Worm (Caenorhabditis elegans) whole organism, young adult: ENCODE data around the gene cnc-9.
A peak's percentile ranks its signal among the peaks of the same experiment; 100 is the strongest.

ENCODE experiments used
- B0019.2 ChIP-seq: fragments of 200-800 bp; sonication (Bioruptor generic); conservative IDR thresholded peaks from 2 replicates; pipeline ENCODE4 v1.3.6; 2022; ENCODE audit warnings: missing genetic modification reagents, missing genetic modification characterization, missing compliant biosample characterization
- C06A6.2 ChIP-seq: fragments of 200-800 bp; sonication (Bioruptor generic); conservative IDR thresholded peaks from 2 replicates; pipeline ENCODE4 v1.3.6; 2022; ENCODE audit warnings: missing genetic modification characterization, missing compliant biosample characterization
- D2030.7 ChIP-seq: fragments of 200-800 bp; sonication (Bioruptor generic); IDR thresholded peaks from 2 replicates; pipeline ENCODE4 v1.3.6; 2022; ENCODE audit warnings: missing genetic modification reagents, missing genetic modification characterization, missing compliant biosample characterization
- F22D6.2 ChIP-seq: sonication (generic microtip); optimal IDR thresholded peaks from 2 replicates; lab custom pipeline; 2016; ENCODE audit warnings: mild to moderate bottlenecking, missing genetic modification characterization, missing compliant biosample characterization
- F39B2.1 ChIP-seq: fragments of 200-800 bp; sonication (Bioruptor generic); IDR thresholded peaks from 2 replicates; pipeline ENCODE4 v1.3.6; 2022; ENCODE audit warnings: missing genetic modification reagents, missing genetic modification characterization, missing compliant biosample characterization
- K11D2.4 ChIP-seq: fragments of 200-800 bp; sonication (Bioruptor generic); IDR thresholded peaks from 2 replicates; pipeline ENCODE4 v1.3.6; 2022; ENCODE audit warnings: missing genetic modification reagents, missing genetic modification characterization, missing compliant biosample characterization
- Y53G8AR.9 ChIP-seq: fragments of 200-800 bp; sonication (Bioruptor generic); conservative IDR thresholded peaks from 2 replicates; pipeline ENCODE4 v1.3.6; 2022; ENCODE audit warnings: missing genetic modification reagents, missing genetic modification characterization, missing compliant biosample characterization
- ZK185.1 ChIP-seq: sonication (generic microtip); optimal IDR thresholded peaks from 2 replicates; lab custom pipeline; 2016; ENCODE audit warnings: mild to moderate bottlenecking, missing genetic modification characterization, missing compliant biosample characterization; ENCODE audit not compliant: poor library complexity, severe bottlenecking
- ama-1 ChIP-seq, 3 experiments: fragments of 150-350 bp in 1 of 3; sonication (generic microtip) in 2 of 3; optimal IDR thresholded peaks; 2 replicates each; lab custom pipeline; 2014 to 2018; ENCODE audit warnings: missing biosample characterization in 2 of 3, missing genetic modification characterization in 2 of 3, missing genetic modification reagents in 2 of 3
- aptf-2 ChIP-seq: fragments of 200-800 bp; sonication (Bioruptor generic); conservative IDR thresholded peaks from 2 replicates; pipeline ENCODE4 v1.3.6; 2022; ENCODE audit warnings: missing genetic modification reagents, missing genetic modification characterization, missing compliant biosample characterization
- aptf-3 ChIP-seq: fragments of 200-800 bp; sonication (Bioruptor generic); IDR thresholded peaks from 2 replicates; pipeline ENCODE4 v1.3.6; 2022; ENCODE audit warnings: missing genetic modification characterization, missing compliant biosample characterization
- atf-7 ChIP-seq: sonication (generic microtip); optimal IDR thresholded peaks from 2 replicates; lab custom pipeline; 2017; ENCODE audit warnings: mild to moderate bottlenecking, missing genetic modification characterization, missing compliant biosample characterization
- attf-3 ChIP-seq: fragments of 200-800 bp; sonication (Bioruptor generic); conservative IDR thresholded peaks from 2 replicates; pipeline ENCODE4 v1.3.6; 2022; ENCODE audit warnings: missing genetic modification reagents, missing genetic modification characterization, missing compliant biosample characterization
- attf-6 ChIP-seq: fragments of 200-800 bp; sonication (Bioruptor generic); IDR thresholded peaks from 2 replicates; pipeline ENCODE4 v1.3.6; 2022; ENCODE audit warnings: missing genetic modification reagents, missing genetic modification characterization, missing compliant biosample characterization
- bed-1 ChIP-seq: fragments of 200-800 bp; sonication (Bioruptor generic); IDR thresholded peaks from 2 replicates; pipeline ENCODE4 v1.3.6; 2022; ENCODE audit warnings: missing genetic modification reagents, missing genetic modification characterization, missing compliant biosample characterization
- bed-2 ChIP-seq: fragments of 200-800 bp; sonication (Bioruptor generic); IDR thresholded peaks from 2 replicates; pipeline ENCODE4 v1.3.6; 2022; ENCODE audit warnings: missing genetic modification reagents, missing genetic modification characterization, missing compliant biosample characterization
- ccch-3 ChIP-seq: fragments of 200-800 bp; sonication (Bioruptor generic); optimal IDR thresholded peaks from 2 replicates; lab custom pipeline; 2018; ENCODE audit warnings: mild to moderate bottlenecking, missing genetic modification characterization, missing compliant biosample characterization
- cebp-1 ChIP-seq, 2 experiments: fragments of 200-800 bp in 1 of 2; sonication (Bioruptor generic) in 1 of 2; sonication (generic microtip) in 1 of 2; IDR thresholded peaks in 1 of 2; optimal IDR thresholded peaks in 1 of 2; 2 replicates each; pipeline versions ENCODE4 v1.3.6 to Lab custom; 2017 to 2022; ENCODE audit warnings: missing compliant biosample characterization in 2 of 2, missing genetic modification characterization in 2 of 2, mild to moderate bottlenecking in 1 of 2, missing genetic modification reagents in 1 of 2, moderate library complexity in 1 of 2
- ceh-58 ChIP-seq: fragments of 200-800 bp; sonication (Bioruptor generic); IDR thresholded peaks from 2 replicates; pipeline ENCODE4 v1.3.6; 2022; ENCODE audit warnings: missing genetic modification characterization, missing compliant biosample characterization
- ceh-79 ChIP-seq: sonication (generic microtip); optimal IDR thresholded peaks from 2 replicates; lab custom pipeline; 2017; ENCODE audit warnings: mild to moderate bottlenecking, missing genetic modification characterization, missing compliant biosample characterization
- chd-7 ChIP-seq: sonication (generic microtip); optimal IDR thresholded peaks from 2 replicates; lab custom pipeline; 2016; ENCODE audit warnings: mild to moderate bottlenecking, missing genetic modification characterization, moderate library complexity, missing compliant biosample characterization
- dox-1 ChIP-seq: fragments of 200-800 bp; sonication (Bioruptor generic); IDR thresholded peaks from 2 replicates; pipeline ENCODE4 v1.3.6; 2022; ENCODE audit warnings: missing genetic modification reagents, missing genetic modification characterization, missing compliant biosample characterization
- egrh-3 ChIP-seq: fragments of 200-800 bp; sonication (Bioruptor generic); IDR thresholded peaks from 2 replicates; pipeline ENCODE4 v1.3.6; 2022; ENCODE audit warnings: missing genetic modification reagents, missing genetic modification characterization, missing compliant biosample characterization
- ekl-4 ChIP-seq: fragments of 200-800 bp; sonication (Bioruptor generic); IDR thresholded peaks from 2 replicates; pipeline ENCODE4 v1.3.6; 2022; ENCODE audit warnings: missing genetic modification reagents, missing genetic modification characterization, missing compliant biosample characterization
- fkh-3 ChIP-seq: sonication (generic microtip); optimal IDR thresholded peaks from 2 replicates; lab custom pipeline; 2016; ENCODE audit warnings: mild to moderate bottlenecking, missing genetic modification characterization, missing compliant biosample characterization
- hlh-12 ChIP-seq: sonication (generic microtip); optimal IDR thresholded peaks from 2 replicates; lab custom pipeline; 2016; ENCODE audit warnings: missing genetic modification characterization, missing compliant biosample characterization
- hrde-1 ChIP-seq: sonication (generic microtip); optimal IDR thresholded peaks from 2 replicates; lab custom pipeline; 2016; ENCODE audit warnings: missing genetic modification characterization, mild to moderate bottlenecking, missing compliant biosample characterization, moderate library complexity, missing genotype, missing genetic modification reagents, borderline replicate concordance
- lag-1 ChIP-seq: fragments of 200-800 bp; sonication (Bioruptor generic); IDR thresholded peaks from 2 replicates; pipeline ENCODE4 v1.3.6; 2022; ENCODE audit warnings: missing genetic modification reagents, missing genetic modification characterization, missing compliant biosample characterization
- let-526 ChIP-seq: fragments of 200-800 bp; sonication (Bioruptor generic); IDR thresholded peaks from 2 replicates; pipeline ENCODE4 v1.3.6; 2022; ENCODE audit warnings: missing genetic modification reagents, missing genetic modification characterization, missing compliant biosample characterization
- let-607 ChIP-seq, 2 experiments: fragments of 200-800 bp in 1 of 2; sonication (Bioruptor generic) in 1 of 2; sonication (generic microtip) in 1 of 2; optimal IDR thresholded peaks; 2 replicates each; lab custom pipeline; 2016 to 2018; ENCODE audit warnings: mild to moderate bottlenecking in 2 of 2, missing compliant biosample characterization in 2 of 2, missing genetic modification characterization in 2 of 2, moderate library complexity in 2 of 2, missing genotype in 1 of 2
- lin-26 ChIP-seq: fragments of 200-800 bp; sonication (Bioruptor generic); IDR thresholded peaks from 2 replicates; pipeline ENCODE4 v1.3.6; 2022; ENCODE audit warnings: missing genetic modification reagents, missing genetic modification characterization, missing compliant biosample characterization
- lin-40 ChIP-seq: sonication (generic microtip); optimal IDR thresholded peaks from 2 replicates; lab custom pipeline; 2016; ENCODE audit warnings: missing genetic modification characterization, mild to moderate bottlenecking, missing compliant biosample characterization, missing genotype, missing genetic modification reagents
- madf-10 ChIP-seq: sonication (generic microtip); optimal IDR thresholded peaks from 2 replicates; lab custom pipeline; 2016; ENCODE audit warnings: mild to moderate bottlenecking, missing genetic modification characterization, missing compliant biosample characterization
- madf-6 ChIP-seq: fragments of 200-800 bp; sonication (Bioruptor generic); IDR thresholded peaks from 2 replicates; pipeline ENCODE4 v1.3.6; 2022; ENCODE audit warnings: missing genetic modification reagents, missing genetic modification characterization, missing compliant biosample characterization
- mel-28 ChIP-seq: sonication (generic microtip); optimal IDR thresholded peaks from 2 replicates; lab custom pipeline; 2016; ENCODE audit warnings: borderline replicate concordance, mild to moderate bottlenecking, missing genetic modification characterization, missing compliant biosample characterization
- nfyb-1 ChIP-seq: fragments of 200-800 bp; sonication (Bioruptor generic); IDR thresholded peaks from 2 replicates; pipeline ENCODE4 v1.3.6; 2022; ENCODE audit warnings: missing genetic modification reagents, missing genetic modification characterization, missing compliant biosample characterization
- nhr-120 ChIP-seq: fragments of 200-800 bp; sonication (Bioruptor generic); IDR thresholded peaks from 2 replicates; pipeline ENCODE4 v1.3.6; 2022; ENCODE audit warnings: missing genetic modification characterization, missing compliant biosample characterization
- nhr-179 ChIP-seq: sonication (generic microtip); optimal IDR thresholded peaks from 2 replicates; lab custom pipeline; 2016; ENCODE audit warnings: mild to moderate bottlenecking, missing genetic modification characterization, missing compliant biosample characterization
- nhr-27 ChIP-seq: fragments of 200-800 bp; sonication (Bioruptor generic); optimal IDR thresholded peaks from 2 replicates; lab custom pipeline; 2018; ENCODE audit warnings: mild to moderate bottlenecking, missing genetic modification characterization, moderate library complexity, missing compliant biosample characterization
- nhr-90 ChIP-seq: sonication (generic microtip); optimal IDR thresholded peaks from 2 replicates; lab custom pipeline; 2016; ENCODE audit warnings: missing genotype, mild to moderate bottlenecking, missing genetic modification characterization, missing compliant biosample characterization
- pha-4 ChIP-seq: fragments of 150-350 bp; sonication (generic microtip); optimal IDR thresholded peaks from 2 replicates; lab custom pipeline; 2014; ENCODE audit warnings: missing biosample characterization, missing genetic modification reagents, missing genetic modification characterization
- sea-2 ChIP-seq: fragments of 200-800 bp; sonication (Bioruptor generic); IDR thresholded peaks from 2 replicates; pipeline ENCODE4 v1.3.6; 2022; ENCODE audit warnings: missing genetic modification characterization, missing compliant biosample characterization
- somi-1 ChIP-seq: fragments of 200-800 bp; sonication (Bioruptor generic); optimal IDR thresholded peaks from 2 replicates; lab custom pipeline; 2018; ENCODE audit warnings: mild to moderate bottlenecking, missing genetic modification characterization, missing compliant biosample characterization
- sptf-2 ChIP-seq: fragments of 200-800 bp; sonication (Bioruptor generic); optimal IDR thresholded peaks from 2 replicates; lab custom pipeline; 2018; ENCODE audit warnings: mild to moderate bottlenecking, missing genetic modification characterization, missing compliant biosample characterization
- xnd-1 ChIP-seq: sonication (generic microtip); optimal IDR thresholded peaks from 2 replicates; lab custom pipeline; 2016; ENCODE audit warnings: missing genotype, missing genetic modification reagents, missing genetic modification characterization, missing compliant biosample characterization
- ztf-26 ChIP-seq: sonication (generic microtip); optimal IDR thresholded peaks from 2 replicates; lab custom pipeline; 2017; ENCODE audit warnings: missing genetic modification characterization, missing compliant biosample characterization
- ztf-6 ChIP-seq: fragments of 200-800 bp; sonication (Bioruptor generic); IDR thresholded peaks from 2 replicates; pipeline ENCODE4 v1.3.6; 2022; ENCODE audit warnings: missing genetic modification reagents, missing genetic modification characterization, missing compliant biosample characterization

Gene cnc-9

ce11 chrV:7415780-7416428 lies 15.9 kb upstream of the cnc-9 start, which contains the start of gene F18E3.13:
TSS of gene F18E3.13 (plus strand) at chrV:7416164.
- TF ChIP-seq lin-26 (GFP tag; lab: Robert Waterston, UW) (0 out of 2 replicates have a peak, but pooled peaks have one; percentile 27), atf-7 (peak; percentile 69), Y53G8AR.9 (GFP tag; lab: Robert Waterston, UW) (0 out of 2 replicates have a peak, but pooled peaks have one; percentile 33), madf-6 (GFP tag; lab: Robert Waterston, UW) (no peak), attf-3 (GFP tag; lab: Robert Waterston, UW) (no peak), F39B2.1 (GFP tag; lab: Robert Waterston, UW) (no peak), bed-2 (no peak), nhr-90 (tag; lab: Kevin White, UChicago) (no peak), ekl-4 (GFP tag; lab: Robert Waterston, UW) (no peak), sptf-2 (GFP tag; lab: Kevin White, UChicago) (no peak), dox-1 (GFP tag; lab: Robert Waterston, UW) (no peak), D2030.7 (GFP tag; lab: Robert Waterston, UW) (no peak), somi-1 (GFP tag; lab: Kevin White, UChicago) (peak; percentile 76), sea-2 (GFP tag; lab: Robert Waterston, UW) (no peak), nhr-27 (tag; lab: Kevin White, UChicago) (no peak), attf-6 (GFP tag; lab: Robert Waterston, UW) (no peak), lin-40 (peak; percentile 35), F22D6.2 (peak; percentile 21), egrh-3 (GFP tag; lab: Robert Waterston, UW) (no peak), ceh-58 (GFP tag; lab: Robert Waterston, UW) (no peak), nhr-120 (no peak), bed-1 (GFP tag; lab: Robert Waterston, UW) (no peak), madf-10 (tag; lab: Kevin White, UChicago) (no peak), K11D2.4 (GFP tag; lab: Robert Waterston, UW) (0 out of 2 replicates have a peak, but pooled peaks have one; percentile 13), ztf-26 (peak; percentile 79), ccch-3 (GFP tag; lab: Kevin White, UChicago) (no peak), xnd-1 (tag; lab: Kevin White, UChicago) (no peak), nfyb-1 (peak; percentile 74), lag-1 (no peak), mel-28 (no peak), ZK185.1 (peak; percentile 43), let-526 (GFP tag; lab: Robert Waterston, UW) (no peak), C06A6.2 (GFP tag; lab: Robert Waterston, UW) (peak; percentile 34; the same call in 1 of the 2 replicates), hlh-12 (tag; lab: Kevin White, UChicago) (no peak), hrde-1 (no peak), fkh-3 (tag; lab: Kevin White, UChicago) (no peak), B0019.2 (no peak), nhr-179 (tag; lab: Kevin White, UChicago) (no peak), chd-7 (tag; lab: Kevin White, UChicago) (peak; percentile 7), aptf-2 (GFP tag; lab: Robert Waterston, UW) (no peak), ztf-6 (GFP tag; lab: Robert Waterston, UW) (no peak), pha-4 (tag; lab: Kevin White, UChicago) (no peak), aptf-3 (GFP tag; lab: Robert Waterston, UW) (no peak), cebp-1 (GFP tag; IDR thresholded peaks at IDR 0.05; lab: Robert Waterston, UW) (no peak), cebp-1 (tag; optimal IDR thresholded peaks at IDR 0.05; lab: Kevin White, UChicago) (no peak), let-607 (tag; optimal IDR thresholded peaks at IDR 0.05; lab: Kevin White, UChicago) (no peak), ceh-79 (tag; lab: Kevin White, UChicago) (no peak), ama-1 (optimal IDR thresholded peaks at IDR 0.05; lab: Kevin White, UChicago) (peak; percentile 96), ama-1 (GFP tag; optimal IDR thresholded peaks at IDR 0.05; lab: Kevin White, UChicago) (no peak)
